Worm (Caenorhabditis elegans) whole organism, late embryonic: Measurements from ENCODE around the gene dcn-1.

ENCODE experiments used
- pag-3 ChIP-seq: sonication (generic microtip); optimal IDR thresholded peaks from 2 replicates; lab custom pipeline; 2016; ENCODE audit warnings: missing compliant biosample characterization, missing genetic modification characterization, borderline replicate concordance
- tbx-2 ChIP-seq: sonication (generic microtip); optimal IDR thresholded peaks from 2 replicates; lab custom pipeline; 2016; ENCODE audit warnings: missing genetic modification characterization, missing compliant biosample characterization

DNA sequence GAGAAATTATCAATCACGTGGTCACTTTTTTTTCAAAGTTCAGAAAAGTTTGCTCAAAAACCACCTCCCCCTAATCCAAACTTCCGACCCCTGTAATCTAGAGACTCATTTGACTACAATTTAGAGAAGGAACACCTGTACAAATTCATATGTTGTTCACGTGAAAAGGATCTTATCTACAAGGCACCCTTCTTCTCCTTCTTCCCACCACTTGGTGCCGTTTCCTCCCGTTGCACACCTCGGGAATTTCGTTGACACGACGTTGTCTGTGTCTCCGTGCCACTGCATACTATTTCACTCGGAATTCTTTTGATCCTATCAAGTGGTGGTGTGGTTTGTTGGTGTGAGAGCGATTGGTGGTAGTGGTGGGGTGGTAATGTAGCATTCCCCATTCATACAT lies 39.2 kb upstream of the dcn-1 start:
- TF ChIP-seq pag-3 (tag; lab: Kevin White, UChicago) (no peak), tbx-2 (tag; lab: Kevin White, UChicago) (peak; percentile 75)
